Worm (Caenorhabditis elegans) whole organism, L1 larva: ENCODE results near the gene ceh-39.

Experiments used
- ces-1 ChIP-seq: fragments of 150-350 bp; optimal IDR thresholded peaks from 2 replicates; lab custom pipeline; 2014; ENCODE audit warnings: missing biosample characterization, missing genetic modification reagents, missing genetic modification characterization
- tbx-2 ChIP-seq: sonication (generic microtip); optimal IDR thresholded peaks from 2 replicates; lab custom pipeline; 2016; ENCODE audit warnings: missing genetic modification characterization, missing compliant biosample characterization
- unc-86 ChIP-seq: sonication (generic microtip); optimal IDR thresholded peaks from 2 replicates; lab custom pipeline; 2016; ENCODE audit warnings: missing genetic modification characterization, missing compliant biosample characterization

DNA sequence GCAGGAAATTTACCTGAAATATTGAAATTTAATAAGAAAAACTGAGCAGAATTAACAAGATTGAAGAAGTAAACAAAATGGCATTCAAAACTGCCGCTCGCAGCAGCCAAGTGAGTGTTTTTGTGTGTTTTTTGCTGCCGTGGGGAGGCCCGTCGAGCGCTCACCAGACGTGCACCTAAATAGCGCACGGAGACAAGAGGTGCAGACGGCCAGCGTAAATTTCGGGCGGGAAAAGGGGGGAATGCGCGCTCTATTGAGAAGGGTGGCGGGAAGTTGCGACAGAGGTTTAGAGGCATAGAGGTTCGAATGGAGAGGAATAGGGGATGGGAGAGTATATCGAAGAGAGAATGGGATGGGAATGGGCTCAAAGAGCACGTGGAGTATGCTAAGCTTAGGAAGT lies at the start of gene ceh-39:
- TF ChIP-seq tbx-2 (tag; lab: Kevin White, UChicago), result peak; percentile 72
- peak; percentile 51 for TF ChIP-seq unc-86 (tag; lab: Kevin White, UChicago)
- no peak for TF ChIP-seq ces-1
